Fruit fly (Drosophila melanogaster) whole organism, prepupa: Measurements from ENCODE around the gene Tm1.

Experiments
- Blimp-1 ChIP-seq: fragments of 200-800 bp; sonication (Bioruptor generic); optimal IDR thresholded peaks from 3 replicates; lab custom pipeline; 2017; ENCODE audit warnings: missing biosample characterization, missing genetic modification characterization, mild to moderate bottlenecking, moderate library complexity, missing genetic modification reagents
- CG11294 ChIP-seq: fragments of 200-800 bp; sonication (Bioruptor generic); IDR thresholded peaks from 2 replicates; pipeline ENCODE4 v1.3.6; 2022; ENCODE audit warnings: missing biosample characterization, missing genetic modification characterization
- CG11902 ChIP-seq: fragments of 200-800 bp; sonication (Bioruptor generic); optimal IDR thresholded peaks from 3 replicates; lab custom pipeline; 2016; ENCODE audit warnings: missing biosample characterization, missing genetic modification characterization
- CG15336 ChIP-seq: fragments of 200-800 bp; sonication (Bioruptor generic); IDR thresholded peaks from 2 replicates; pipeline ENCODE4 v1.3.6; 2022; ENCODE audit warnings: missing biosample characterization, missing genetic modification characterization
- CG1621 ChIP-seq: fragments of 200-800 bp; sonication (Bioruptor generic); optimal IDR thresholded peaks from 3 replicates; lab custom pipeline; 2018; ENCODE audit warnings: missing biosample characterization, mild to moderate bottlenecking, missing genetic modification characterization
- CG16779 ChIP-seq: fragments of 200-800 bp; sonication (Bioruptor generic); optimal IDR thresholded peaks from 3 replicates; lab custom pipeline; 2017; ENCODE audit warnings: missing biosample characterization, mild to moderate bottlenecking, missing genetic modification characterization
- CG32006 ChIP-seq: fragments of 200-800 bp; sonication (Bioruptor generic); optimal IDR thresholded peaks from 3 replicates; lab custom pipeline; 2017; ENCODE audit warnings: missing biosample characterization, mild to moderate bottlenecking, missing genetic modification characterization
- CG6163 ChIP-seq: fragments of 200-800 bp; sonication (Bioruptor generic); IDR thresholded peaks from 3 replicates; pipeline ENCODE4 v1.3.6; 2022; ENCODE audit warnings: missing biosample characterization, missing genetic modification characterization
- CG6276 ChIP-seq: fragments of 200-800 bp; sonication (Bioruptor generic); optimal IDR thresholded peaks from 2 replicates; lab custom pipeline; 2017; ENCODE audit warnings: missing biosample characterization, mild to moderate bottlenecking, missing genetic modification characterization
- CG6808 ChIP-seq: fragments of 200-800 bp; sonication (Bioruptor generic); optimal IDR thresholded peaks from 3 replicates; lab custom pipeline; 2017; ENCODE audit warnings: missing biosample characterization, missing genetic modification characterization, mild to moderate bottlenecking, moderate library complexity, missing genetic modification reagents
- CG7368 ChIP-seq: fragments of 200-800 bp; sonication (Bioruptor generic); optimal IDR thresholded peaks from 3 replicates; lab custom pipeline; 2016; ENCODE audit warnings: missing biosample characterization, missing genetic modification characterization
- CG8119 ChIP-seq: fragments of 200-800 bp; sonication (Bioruptor generic); IDR thresholded peaks from 3 replicates; pipeline ENCODE4 v1.3.6; 2022; ENCODE audit warnings: missing biosample characterization, missing genetic modification characterization
- CG8319 ChIP-seq: fragments of 200-800 bp; sonication (Bioruptor generic); optimal IDR thresholded peaks from 3 replicates; lab custom pipeline; 2016; ENCODE audit warnings: missing biosample characterization, missing genetic modification characterization
- CG8632 ChIP-seq: fragments of 200-800 bp; sonication (Bioruptor generic); optimal IDR thresholded peaks from 3 replicates; lab custom pipeline; 2016; ENCODE audit warnings: missing biosample characterization, missing genetic modification characterization
- CG9139 ChIP-seq: fragments of 200-800 bp; sonication (Bioruptor generic); optimal IDR thresholded peaks from 3 replicates; lab custom pipeline; 2017; ENCODE audit warnings: missing biosample characterization, mild to moderate bottlenecking, missing genetic modification characterization
- Eip78C ChIP-seq: fragments of 200-800 bp; sonication (Bioruptor generic); peaks from one replicate; lab custom pipeline; 2016; ENCODE audit warnings: missing biosample characterization, missing genetic modification characterization
- Eip93F ChIP-seq: fragments of 200-800 bp; sonication (Bioruptor generic); optimal IDR thresholded peaks from 2 replicates; lab custom pipeline; 2016; ENCODE audit warnings: missing biosample characterization, mild to moderate bottlenecking, missing genetic modification characterization
- Ets21C ChIP-seq: fragments of 200-800 bp; sonication (Bioruptor generic); optimal IDR thresholded peaks from 3 replicates; lab custom pipeline; 2016; ENCODE audit warnings: missing biosample characterization, missing genetic modification characterization
- Gug ChIP-seq: fragments of 200-800 bp; sonication (Bioruptor generic); IDR thresholded peaks from 2 replicates; pipeline ENCODE4 v1.3.6; 2022; ENCODE audit warnings: missing biosample characterization, missing genetic modification characterization
- Hr38 ChIP-seq: sonication (Bioruptor generic); optimal IDR thresholded peaks from 2 replicates; lab custom pipeline; 2016; ENCODE audit warnings: missing biosample characterization, missing genetic modification characterization
- Hr39 ChIP-seq: fragments of 200-800 bp; sonication (Bioruptor generic); optimal IDR thresholded peaks from 2 replicates; lab custom pipeline; 2016; ENCODE audit warnings: missing biosample characterization, missing genetic modification characterization
- Lpt ChIP-seq: fragments of 200-800 bp; sonication (Bioruptor generic); optimal IDR thresholded peaks from 3 replicates; lab custom pipeline; 2016; ENCODE audit warnings: missing biosample characterization, missing genetic modification characterization
- Met ChIP-seq: fragments of 200-800 bp; sonication (Bioruptor generic); optimal IDR thresholded peaks from 3 replicates; lab custom pipeline; 2016; ENCODE audit warnings: missing biosample characterization, missing genetic modification characterization
- OdsH ChIP-seq: fragments of 200-800 bp; sonication (Bioruptor generic); optimal IDR thresholded peaks from 3 replicates; lab custom pipeline; 2016; ENCODE audit warnings: missing biosample characterization, missing genetic modification characterization
- Smox ChIP-seq: fragments of 200-800 bp; sonication (Bioruptor generic); optimal IDR thresholded peaks from 3 replicates; lab custom pipeline; 2016; ENCODE audit warnings: missing biosample characterization, missing genetic modification characterization
- Sox102F ChIP-seq: fragments of 200-800 bp; sonication (Bioruptor generic); optimal IDR thresholded peaks from 2 replicates; lab custom pipeline; 2016; ENCODE audit warnings: missing biosample characterization, mild to moderate bottlenecking, missing genetic modification characterization
- Sox14 ChIP-seq: fragments of 200-800 bp; sonication (Bioruptor generic); optimal IDR thresholded peaks from 3 replicates; lab custom pipeline; 2016; ENCODE audit warnings: missing biosample characterization, missing genetic modification characterization
- Sox15 ChIP-seq: fragments of 200-800 bp; sonication (Bioruptor generic); optimal IDR thresholded peaks from 3 replicates; lab custom pipeline; 2016; ENCODE audit warnings: missing biosample characterization, missing genetic modification characterization
- achi ChIP-seq: fragments of 200-800 bp; sonication (Bioruptor generic); optimal IDR thresholded peaks from 3 replicates; lab custom pipeline; 2016; ENCODE audit warnings: missing biosample characterization, missing genetic modification characterization
- acj6 ChIP-seq: fragments of 200-800 bp; sonication (Bioruptor generic); optimal IDR thresholded peaks from 3 replicates; lab custom pipeline; 2016; ENCODE audit warnings: missing biosample characterization, missing genetic modification characterization
- cyc ChIP-seq: fragments of 200-800 bp; sonication (Bioruptor generic); optimal IDR thresholded peaks from 3 replicates; lab custom pipeline; 2016; ENCODE audit warnings: missing biosample characterization, missing genetic modification characterization
- dac ChIP-seq: fragments of 200-800 bp; sonication (Bioruptor generic); optimal IDR thresholded peaks from 2 replicates; lab custom pipeline; 2017; ENCODE audit warnings: missing biosample characterization, mild to moderate bottlenecking, missing genetic modification characterization
- dsx ChIP-seq: fragments of 200-800 bp; optimal IDR thresholded peaks from 3 replicates; lab custom pipeline; 2019; ENCODE audit warnings: missing biosample characterization, mild to moderate bottlenecking, missing genetic modification characterization, moderate library complexity; ENCODE audit not compliant: poor library complexity, severe bottlenecking
- fkh ChIP-seq: fragments of 200-800 bp; sonication (Bioruptor generic); optimal IDR thresholded peaks from 3 replicates; lab custom pipeline; 2017; ENCODE audit warnings: missing biosample characterization, mild to moderate bottlenecking, missing genetic modification characterization, moderate library complexity
- lz ChIP-seq: fragments of 200-800 bp; sonication (Bioruptor generic); optimal IDR thresholded peaks from 3 replicates; lab custom pipeline; 2016; ENCODE audit warnings: missing biosample characterization, missing genetic modification characterization
- pdm3 ChIP-seq: fragments of 200-800 bp; sonication (Bioruptor generic); optimal IDR thresholded peaks from 3 replicates; lab custom pipeline; 2016; ENCODE audit warnings: missing biosample characterization, missing genetic modification characterization
- salr ChIP-seq, 2 experiments: fragments of 200-800 bp; sonication (Bioruptor generic); optimal IDR thresholded peaks; 3 replicates each; lab custom pipeline; 2016 to 2018; ENCODE audit warnings: missing biosample characterization in 2 of 2, missing genetic modification characterization in 2 of 2, mild to moderate bottlenecking in 1 of 2
- ss ChIP-seq, 2 experiments: fragments of 200-800 bp; sonication (Bioruptor generic); optimal IDR thresholded peaks; 2 replicates in 1 of 2; 3 replicates in 1 of 2; lab custom pipeline; 2017 to 2018; ENCODE audit warnings: mild to moderate bottlenecking in 2 of 2, missing biosample characterization in 2 of 2, missing genetic modification characterization in 2 of 2, moderate library complexity in 1 of 2
- svp ChIP-seq: fragments of 200-800 bp; sonication (Bioruptor generic); peaks from one replicate; lab custom pipeline; 2016; ENCODE audit warnings: missing biosample characterization, missing genetic modification characterization
- vri ChIP-seq: fragments of 200-800 bp; sonication (Bioruptor generic); optimal IDR thresholded peaks from 3 replicates; lab custom pipeline; 2016; ENCODE audit warnings: missing biosample characterization, mild to moderate bottlenecking, missing genetic modification characterization

Gene Tm1

dm6 chr3R:15229329-15229876 lies 48.6 kb upstream of the Tm1 start, which contains the start of the genes Art3 and mRpS10 (continued):
- peak; percentile 98 for TF ChIP-seq dac (GFP tag; lab: Kevin White, UChicago)
- peak; percentile 100 for TF ChIP-seq CG7368
- TF ChIP-seq Blimp-1 = peak; percentile 98
- peak; percentile 100 for TF ChIP-seq CG6163 (GFP tag; lab: Robert Waterston, UW)
- peak; percentile 100 for TF ChIP-seq CG8632
- TF ChIP-seq Ets21C (GFP tag; lab: Kevin White, UChicago) = peak; percentile 100
- peak; percentile 96 for TF ChIP-seq Hr38 (GFP tag; lab: Kevin White, UChicago)
- peak; percentile 99 for TF ChIP-seq vri (GFP tag; lab: Kevin White, UChicago)
- TF ChIP-seq Lpt (GFP tag; lab: Kevin White, UChicago) = peak; percentile 100
- peak; percentile 100 for TF ChIP-seq pdm3 (GFP tag; lab: Kevin White, UChicago)
- TF ChIP-seq CG8319 (GFP tag; lab: Kevin White, UChicago) = peak; percentile 100
- peak; percentile 100 for TF ChIP-seq OdsH (GFP tag; lab: Kevin White, UChicago)
- peak; percentile 100 for TF ChIP-seq CG8119 (GFP tag; lab: Robert Waterston, UW)
- TF ChIP-seq CG16779 (tag; lab: Kevin White, UChicago) = peak; percentile 99
- TF ChIP-seq salr (GFP tag; optimal IDR thresholded peaks at IDR 0.05; lab: Kevin White, UChicago) = peak; percentile 100
- TF ChIP-seq Met (GFP tag; lab: Kevin White, UChicago) = peak; percentile 100
- TF ChIP-seq CG32006 (GFP tag; lab: Kevin White, UChicago) = peak; percentile 100
- peak; percentile 100 for TF ChIP-seq cyc (GFP tag; lab: Kevin White, UChicago)
- peak; percentile 99 for TF ChIP-seq CG6808 (GFP tag; lab: Kevin White, UChicago)
- TF ChIP-seq Smox (GFP tag; lab: Kevin White, UChicago) = peak; percentile 100
- TF ChIP-seq CG11902 (GFP tag; lab: Kevin White, UChicago) = peak; percentile 100
- TF ChIP-seq Sox14 (GFP tag; lab: Kevin White, UChicago) = peak; percentile 100

DNA sequence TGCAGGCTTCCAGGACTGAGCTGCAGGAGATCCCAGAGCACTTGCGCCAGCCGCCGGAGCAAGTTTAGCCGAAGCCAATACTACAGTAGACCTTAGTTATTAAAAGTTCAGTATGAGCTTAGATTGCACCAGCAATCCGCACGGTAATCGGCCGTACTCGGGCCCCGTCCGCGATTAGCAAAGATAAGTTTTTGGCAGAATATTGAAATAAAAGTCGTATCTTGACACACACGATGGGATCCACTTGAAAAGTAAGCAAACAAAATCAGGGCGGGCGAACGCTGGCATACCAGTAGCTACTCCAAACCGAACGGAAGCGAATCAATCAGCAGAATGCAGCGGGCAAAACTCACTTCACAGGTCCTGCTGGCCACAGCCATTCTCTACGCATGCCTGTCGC lies 47.7 kb upstream of the Tm1 start, which contains the start of gene CG34316:
CG34316 (plus strand) TSS at position 301 of the 400 bp plus-strand sequence.
- TF ChIP-seq CG15336 (no peak), OdsH (GFP tag; lab: Kevin White, UChicago) (no peak), CG6808 (GFP tag; lab: Kevin White, UChicago) (no peak), CG6276 (no peak), svp (GFP tag; lab: Kevin White, UChicago) (no peak), CG11294 (GFP tag; lab: Robert Waterston, UW) (no peak), vri (GFP tag; lab: Kevin White, UChicago) (no peak), pdm3 (GFP tag; lab: Kevin White, UChicago) (no peak)
- TF ChIP-seq, all 60 proteins: peak for 0

- TF ChIP-seq Blimp-1 (no peak), lz (GFP tag; lab: Kevin White, UChicago) (no peak)
Measured at dm6 chr3R:15231635-15232138, 46.3 kb upstream of the Tm1 start.

- TF ChIP-seq CG8119 (GFP tag; lab: Robert Waterston, UW) (peak; percentile 53), CG7368 (no peak), achi (GFP tag; lab: Kevin White, UChicago) (no peak), Hr39 (GFP tag; lab: Kevin White, UChicago) (peak; percentile 88), Sox15 (peak; percentile 81), CG1621 (tag; lab: Kevin White, UChicago) (no peak), svp (GFP tag; lab: Kevin White, UChicago) (peak; percentile 71), Eip78C (GFP tag; lab: Kevin White, UChicago) (no peak), Blimp-1 (peak; percentile 1), CG9139 (no peak), salr (GFP tag; optimal IDR thresholded peaks at IDR 0.05; lab: Kevin White, UChicago) (peak in 1 of 2 experiments; percentile 60), Gug (GFP tag; lab: Robert Waterston, UW) (peak; percentile 72), Hr38 (GFP tag; lab: Kevin White, UChicago) (no peak), ss (GFP tag; optimal IDR thresholded peaks at IDR 0.05; lab: Kevin White, UChicago) (no peak), OdsH (GFP tag; lab: Kevin White, UChicago) (no peak), fkh (GFP tag; lab: Kevin White, UChicago) (no peak), dac (GFP tag; lab: Kevin White, UChicago) (peak; percentile 33), pdm3 (GFP tag; lab: Kevin White, UChicago) (no peak), Eip93F (peak; percentile 66), CG11294 (GFP tag; lab: Robert Waterston, UW) (peak; percentile 67), Sox102F (GFP tag; lab: Kevin White, UChicago) (no peak), acj6 (GFP tag; lab: Kevin White, UChicago) (no peak), dsx (peak; percentile 38), CG32006 (GFP tag; lab: Kevin White, UChicago) (no peak), CG15336 (no peak)
Measured at dm6 chr3R:15242186-15243045, 35.6 kb upstream of the Tm1 start, which contains the start of the genes tefu and Hsc70-4. TSS of gene tefu (minus strand) at chr3R:15242236. TSS of gene Hsc70-4 (plus strand) at chr3R:15242687.
